Fruit fly (Drosophila melanogaster) whole organism, embryonic: ENCODE data around the gene CG42583.

Experiments used
- CG13287 ChIP-seq: fragments of 200-800 bp; sonication (Bioruptor generic); IDR thresholded peaks from 2 replicates; pipeline ENCODE4 v1.3.6; 2022; ENCODE audit warnings: missing biosample characterization, missing genetic modification characterization; ENCODE audit not compliant: partially characterized antibody
- CG7963 ChIP-seq: fragments of 200-800 bp; sonication (Bioruptor generic); IDR thresholded peaks from 3 replicates; pipeline ENCODE4 v1.3.6; 2022; ENCODE audit warnings: missing biosample characterization, missing genetic modification characterization; ENCODE audit not compliant: partially characterized antibody
- Kr ChIP-seq: fragments of 200-800 bp; sonication (Bioruptor generic); optimal IDR thresholded peaks from 2 replicates; lab custom pipeline; 2017; ENCODE audit warnings: missing biosample characterization, mild to moderate bottlenecking, missing genetic modification characterization
- Vsx1 ChIP-seq: fragments of 200-800 bp; sonication (Bioruptor generic); optimal IDR thresholded peaks from 2 replicates; lab custom pipeline; 2017; ENCODE audit warnings: missing biosample characterization, mild to moderate bottlenecking, missing genetic modification characterization, missing genetic modification reagents
- bsh ChIP-seq, 2 experiments: fragments of 200-800 bp; sonication (Bioruptor generic); optimal IDR thresholded peaks; 2 replicates each; lab custom pipeline; 2017 to 2018; ENCODE audit warnings: mild to moderate bottlenecking in 2 of 2, missing biosample characterization in 2 of 2, missing genetic modification characterization in 2 of 2, moderate library complexity in 1 of 2
- cato ChIP-seq: fragments of 200-800 bp; sonication (Bioruptor generic); optimal IDR thresholded peaks from 2 replicates; lab custom pipeline; 2016; ENCODE audit warnings: missing biosample characterization, missing genetic modification characterization, borderline replicate concordance
- psq ChIP-seq: fragments of 200-800 bp; sonication (Bioruptor generic); optimal IDR thresholded peaks from 2 replicates; lab custom pipeline; 2017; ENCODE audit warnings: missing biosample characterization, missing genetic modification characterization
- pum ChIP-seq: fragments of 200-800 bp; sonication (Bioruptor generic); optimal IDR thresholded peaks from 2 replicates; lab custom pipeline; 2016; ENCODE audit warnings: missing biosample characterization, missing genetic modification characterization
- sens ChIP-seq: fragments of 200-800 bp; sonication (Bioruptor generic); peaks from one replicate; lab custom pipeline; 2016; ENCODE audit warnings: missing biosample characterization, missing genetic modification characterization

- no peak for TF ChIP-seq CG7963 (GFP tag; lab: Robert Waterston, UW)
- TF ChIP-seq sens (GFP tag; lab: Kevin White, UChicago) = peak; percentile 59
- TF ChIP-seq cato (GFP tag; lab: Kevin White, UChicago) = no peak
- TF ChIP-seq bsh (GFP tag; optimal IDR thresholded peaks at IDR 0.05; lab: Kevin White, UChicago) = no peak
- TF ChIP-seq Vsx1 (GFP tag; lab: Kevin White, UChicago) = no peak
- no peak for TF ChIP-seq CG13287 (GFP tag; lab: Robert Waterston, UW)
- TF ChIP-seq Kr = no peak
- no peak for TF ChIP-seq pum (GFP tag; lab: Kevin White, UChicago)
- no peak for TF ChIP-seq psq
Observed at dm6 chrX:20158491-20158890, 18.9 kb downstream of the CG42583 start.
